Worm (Caenorhabditis elegans) whole organism, L1 larva: ENCODE results near the gene acr-15.

Experiments
- ama-1 ChIP-seq: fragments of 150-350 bp; optimal IDR thresholded peaks from 2 replicates; lab custom pipeline; 2014
- ceh-82 ChIP-seq, 3 experiments: fragments of 150-350 bp in 1 of 3; sonication (generic microtip) in 2 of 3; optimal IDR thresholded peaks; 2 replicates each; lab custom pipeline; 2014 to 2017; ENCODE audit warnings: missing biosample characterization in 3 of 3, missing genetic modification characterization in 3 of 3
- elt-3 ChIP-seq, 6 experiments: fragments of 150-350 bp in 1 of 6; sonication (generic microtip); optimal IDR thresholded peaks; 2 replicates each; lab custom pipeline; 2017 to 2018; ENCODE audit warnings: missing biosample characterization in 6 of 6, missing genetic modification characterization in 6 of 6, inconsistent platforms in 1 of 6
- fkh-10 ChIP-seq: sonication (generic microtip); optimal IDR thresholded peaks from 2 replicates; lab custom pipeline; 2017; ENCODE audit warnings: missing biosample characterization, missing genetic modification reagents, missing genetic modification characterization
- nhr-11 ChIP-seq: fragments of 150-350 bp; optimal IDR thresholded peaks from 2 replicates; lab custom pipeline; 2014; ENCODE audit warnings: missing biosample characterization, missing genetic modification characterization
- nhr-28 ChIP-seq: fragments of 150-350 bp; optimal IDR thresholded peaks from 2 replicates; lab custom pipeline; 2014; ENCODE audit warnings: missing biosample characterization, missing genetic modification characterization
- nhr-77 ChIP-seq: fragments of 150-350 bp; optimal IDR thresholded peaks from 2 replicates; lab custom pipeline; 2014; ENCODE audit warnings: missing biosample characterization, missing genetic modification characterization
- pqm-1 ChIP-seq: sonication (generic microtip); optimal IDR thresholded peaks from 3 replicates; lab custom pipeline; 2017; ENCODE audit warnings: missing biosample characterization, missing genetic modification characterization
- skn-1 ChIP-seq: fragments of 150-350 bp; optimal IDR thresholded peaks from 2 replicates; lab custom pipeline; 2014; ENCODE audit warnings: missing biosample characterization, missing genetic modification characterization
- unc-130 ChIP-seq: fragments of 150-350 bp; optimal IDR thresholded peaks from 2 replicates; lab custom pipeline; 2017; ENCODE audit warnings: missing biosample characterization, missing genetic modification characterization, inconsistent platforms
- unc-62 ChIP-seq: fragments of 150-350 bp; optimal IDR thresholded peaks from 2 replicates; lab custom pipeline; 2014; ENCODE audit warnings: missing biosample characterization, missing genetic modification reagents, missing genetic modification characterization
- xbp-1 ChIP-seq: sonication (generic microtip); optimal IDR thresholded peaks from 2 replicates; lab custom pipeline; 2016; ENCODE audit warnings: missing genetic modification characterization, missing compliant biosample characterization
- ztf-11 ChIP-seq, 2 experiments: sonication (generic microtip); optimal IDR thresholded peaks; 2 replicates each; lab custom pipeline; 2016 to 2017; ENCODE audit warnings: missing genetic modification characterization in 2 of 2, missing biosample characterization in 1 of 2, missing compliant biosample characterization in 1 of 2

DNA sequence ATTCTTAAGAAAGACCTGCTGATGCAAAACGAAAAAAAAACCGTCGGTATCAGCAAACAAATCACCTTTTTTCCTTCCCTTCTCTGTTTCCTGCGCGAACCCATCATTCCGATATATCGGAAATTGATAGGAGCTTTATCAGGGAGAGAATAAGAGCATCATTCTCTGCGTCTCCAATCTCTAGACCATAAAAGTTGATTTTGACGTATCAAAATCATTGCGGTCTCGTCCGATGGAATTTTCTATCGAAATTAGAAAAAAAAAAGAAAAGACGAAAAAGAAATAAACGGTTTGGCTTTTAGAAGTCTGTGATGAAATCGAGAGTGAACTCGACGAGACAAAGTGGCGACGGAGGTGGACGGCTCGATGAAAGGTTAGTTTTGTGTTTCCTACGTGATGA, 3.5 kb upstream of the acr-15 start, which contains the start of gene stdh-4:
- TF ChIP-seq unc-62 (no peak), fkh-10 (GFP tag; lab: Kevin White, UChicago) (no peak), skn-1 (tag; lab: Kevin White, UChicago) (no peak), ama-1 (no peak), pqm-1 (no peak), nhr-11 (tag; lab: Kevin White, UChicago) (no peak), nhr-77 (tag; lab: Kevin White, UChicago) (peak; percentile 11), elt-3 (tag; optimal IDR thresholded peaks at IDR 0.05; lab: Kevin White, UChicago) (no peak), xbp-1 (no peak), unc-130 (no peak), ceh-82 (tag; optimal IDR thresholded peaks at IDR 0.05; lab: Kevin White, UChicago) (no peak), nhr-28 (tag; lab: Kevin White, UChicago) (no peak), ztf-11 (tag; optimal IDR thresholded peaks at IDR 0.05; lab: Kevin White, UChicago) (no peak)
